Fruit fly (Drosophila melanogaster) whole organism, embryonic: ENCODE measurements around the gene CG14511.

Experiments
- Atf-2 ChIP-seq: fragments of 200-800 bp; sonication (Bioruptor generic); optimal IDR thresholded peaks from 2 replicates; lab custom pipeline; 2016; ENCODE audit warnings: missing biosample characterization, missing genetic modification characterization
- CG1024 ChIP-seq: fragments of 200-800 bp; sonication (Bioruptor generic); IDR thresholded peaks from 2 replicates; pipeline ENCODE4 v1.3.6; 2022; ENCODE audit warnings: missing biosample characterization, missing genetic modification characterization
- CG10274 ChIP-seq: fragments of 200-800 bp; sonication (Bioruptor generic); optimal IDR thresholded peaks from 3 replicates; lab custom pipeline; 2017; ENCODE audit warnings: missing biosample characterization, mild to moderate bottlenecking, missing genetic modification characterization
- CG10366 ChIP-seq: fragments of 200-800 bp; sonication (Bioruptor generic); IDR thresholded peaks from 2 replicates; pipeline ENCODE4 v1.3.6; 2022; ENCODE audit warnings: missing biosample characterization, missing genetic modification characterization
- CG11093 ChIP-seq: fragments of 200-800 bp; sonication (Bioruptor generic); IDR thresholded peaks from 3 replicates; pipeline ENCODE4 v1.3.6; 2022; ENCODE audit warnings: missing biosample characterization, missing genetic modification characterization
- CG11696 ChIP-seq: fragments of 200-800 bp; sonication (Bioruptor generic); IDR thresholded peaks from 2 replicates; pipeline ENCODE4 v1.3.6; 2022; ENCODE audit warnings: missing biosample characterization, missing genetic modification characterization
- CG11723 ChIP-seq: fragments of 200-800 bp; sonication (Bioruptor generic); optimal IDR thresholded peaks from 2 replicates; lab custom pipeline; 2017; ENCODE audit warnings: missing biosample characterization, mild to moderate bottlenecking, missing genetic modification characterization
- CG12071 ChIP-seq: fragments of 200-800 bp; sonication (Bioruptor generic); optimal IDR thresholded peaks from 3 replicates; lab custom pipeline; 2018; ENCODE audit warnings: missing biosample characterization, mild to moderate bottlenecking, missing genetic modification characterization
- CG12219 ChIP-seq: fragments of 200-800 bp; sonication (Bioruptor generic); optimal IDR thresholded peaks from 3 replicates; lab custom pipeline; 2018; ENCODE audit warnings: missing biosample characterization, mild to moderate bottlenecking, missing genetic modification characterization
- CG12659 ChIP-seq: fragments of 200-800 bp; sonication (Bioruptor generic); optimal IDR thresholded peaks from 3 replicates; lab custom pipeline; 2017; ENCODE audit warnings: mild to moderate bottlenecking, missing biosample characterization, missing genetic modification reagents, missing genetic modification characterization
- CG13424 ChIP-seq: fragments of 200-800 bp; sonication (Bioruptor generic); optimal IDR thresholded peaks from 2 replicates; lab custom pipeline; 2019; ENCODE audit warnings: missing biosample characterization, mild to moderate bottlenecking, missing genetic modification characterization, moderate library complexity
- CG15011 ChIP-seq: fragments of 200-800 bp; sonication (Bioruptor generic); optimal IDR thresholded peaks from 3 replicates; lab custom pipeline; 2018; ENCODE audit warnings: missing biosample characterization, mild to moderate bottlenecking, missing genetic modification characterization
- CG1602 ChIP-seq: fragments of 200-800 bp; sonication (Bioruptor generic); optimal IDR thresholded peaks from 3 replicates; lab custom pipeline; 2016; ENCODE audit warnings: missing biosample characterization, missing genetic modification characterization
- CG17359 ChIP-seq: fragments of 200-800 bp; sonication (Bioruptor generic); optimal IDR thresholded peaks from 3 replicates; lab custom pipeline; 2018; ENCODE audit warnings: missing biosample characterization, mild to moderate bottlenecking, missing genetic modification characterization, moderate library complexity
- CG31365 ChIP-seq: fragments of 200-800 bp; sonication (Bioruptor generic); optimal IDR thresholded peaks from 2 replicates; lab custom pipeline; 2018; ENCODE audit warnings: missing biosample characterization, mild to moderate bottlenecking, missing genetic modification characterization
- CG32532 ChIP-seq: fragments of 200-800 bp; sonication (Bioruptor generic); IDR thresholded peaks from 2 replicates; pipeline ENCODE4 v1.3.6; 2022; ENCODE audit warnings: missing biosample characterization, missing genetic modification characterization
- CG32772 ChIP-seq: fragments of 200-800 bp; sonication (Bioruptor generic); IDR thresholded peaks from 2 replicates; pipeline ENCODE4 v1.3.6; 2022; ENCODE audit warnings: missing biosample characterization, missing genetic modification characterization
- CG7357 ChIP-seq: fragments of 200-800 bp; sonication (Bioruptor generic); IDR thresholded peaks from 3 replicates; pipeline ENCODE4 v1.3.6; 2022; ENCODE audit warnings: missing biosample characterization, missing genetic modification characterization
- CG9215 ChIP-seq: fragments of 200-800 bp; sonication (Bioruptor generic); IDR thresholded peaks from 2 replicates; pipeline ENCODE4 v1.3.6; 2022; ENCODE audit warnings: missing biosample characterization, missing genetic modification characterization
- CG9437 ChIP-seq: fragments of 200-800 bp; sonication (Bioruptor generic); optimal IDR thresholded peaks from 2 replicates; lab custom pipeline; 2018; ENCODE audit warnings: missing biosample characterization, mild to moderate bottlenecking, missing genetic modification characterization
- CG9932 ChIP-seq: fragments of 200-800 bp; sonication (Bioruptor generic); IDR thresholded peaks from 2 replicates; pipeline ENCODE4 v1.3.6; 2022; ENCODE audit warnings: missing biosample characterization, missing genetic modification characterization
- D ChIP-seq, 2 experiments: fragments of 200-800 bp in 1 of 2; fragments of >200 bp in 1 of 2; sonication (Bioruptor generic) in 1 of 2; optimal IDR thresholded peaks; 2 replicates in 1 of 2; 3 replicates in 1 of 2; lab custom pipeline; 2017; ENCODE audit warnings: mild to moderate bottlenecking in 1 of 2, missing biosample characterization in 1 of 2, missing genetic modification characterization in 1 of 2, missing genetic modification reagents in 1 of 2
- Dek ChIP-seq: fragments of 200-800 bp; sonication (Bioruptor generic); optimal IDR thresholded peaks from 3 replicates; lab custom pipeline; 2019; ENCODE audit warnings: missing biosample characterization, mild to moderate bottlenecking, missing genetic modification characterization, moderate library complexity
- Ets65A ChIP-seq: fragments of 200-800 bp; sonication (Bioruptor generic); peaks from one replicate; lab custom pipeline; 2016; ENCODE audit warnings: missing biosample characterization, missing genetic modification characterization
- Lpt ChIP-seq: fragments of >200 bp; optimal IDR thresholded peaks from 2 replicates; lab custom pipeline; 2018; ENCODE audit warnings: missing biosample characterization, missing genetic modification characterization
- MBD-R2 ChIP-seq: fragments of 200-800 bp; sonication (Bioruptor generic); IDR thresholded peaks from 2 replicates; pipeline ENCODE4 v1.3.6; 2022; ENCODE audit warnings: missing biosample characterization, missing genetic modification characterization
- Max ChIP-seq: fragments of 200-800 bp; sonication (Bioruptor generic); optimal IDR thresholded peaks from 2 replicates; lab custom pipeline; 2016; ENCODE audit warnings: missing biosample characterization, mild to moderate bottlenecking, missing genetic modification characterization
- Meics ChIP-seq: fragments of 200-800 bp; sonication (Bioruptor generic); optimal IDR thresholded peaks from 2 replicates; lab custom pipeline; 2017; ENCODE audit warnings: missing biosample characterization, mild to moderate bottlenecking, missing genetic modification characterization
- NC2α ChIP-seq: fragments of 200-800 bp; sonication (Bioruptor generic); optimal IDR thresholded peaks from 2 replicates; lab custom pipeline; 2016; ENCODE audit warnings: missing biosample characterization, missing genetic modification characterization
- NK7.1 ChIP-seq: fragments of 200-800 bp; sonication (Bioruptor generic); optimal IDR thresholded peaks from 3 replicates; lab custom pipeline; 2016; ENCODE audit warnings: missing biosample characterization, missing genetic modification characterization
- Oaz ChIP-seq: fragments of 200-800 bp; sonication (Bioruptor generic); IDR thresholded peaks from 2 replicates; pipeline ENCODE4 v1.3.6; 2022; ENCODE audit warnings: missing biosample characterization, missing genetic modification characterization
- Ptx1 ChIP-seq: fragments of 200-800 bp; sonication (Bioruptor generic); IDR thresholded peaks from 2 replicates; pipeline ENCODE4 v1.3.6; 2022; ENCODE audit warnings: missing biosample characterization, missing genetic modification characterization
- Xbp1 ChIP-seq: fragments of 200-800 bp; sonication (Bioruptor generic); optimal IDR thresholded peaks from 3 replicates; lab custom pipeline; 2016; ENCODE audit warnings: missing biosample characterization, mild to moderate bottlenecking, missing genetic modification characterization
- amos ChIP-seq: fragments of 200-800 bp; sonication (Bioruptor generic); IDR thresholded peaks from 2 replicates; pipeline ENCODE4 v1.3.6; 2022; ENCODE audit warnings: missing biosample characterization, missing genetic modification characterization; ENCODE audit not compliant: partially characterized antibody
- cg ChIP-seq: fragments of 200-800 bp; sonication (Bioruptor generic); optimal IDR thresholded peaks from 3 replicates; lab custom pipeline; 2019; ENCODE audit warnings: missing biosample characterization, mild to moderate bottlenecking, missing genetic modification characterization, moderate library complexity
- croc ChIP-seq: fragments of 200-800 bp; sonication (Bioruptor generic); conservative IDR thresholded peaks from 3 replicates; pipeline ENCODE4 v1.3.6; 2022; ENCODE audit warnings: missing biosample characterization, missing genetic modification characterization
- dimm ChIP-seq: fragments of 200-800 bp; sonication (Bioruptor generic); IDR thresholded peaks from 2 replicates; pipeline ENCODE4 v1.3.6; 2022; ENCODE audit warnings: missing biosample characterization, missing genetic modification characterization
- fd96Cb ChIP-seq: fragments of 200-800 bp; sonication (Bioruptor generic); optimal IDR thresholded peaks from 2 replicates; lab custom pipeline; 2018; ENCODE audit warnings: missing biosample characterization, mild to moderate bottlenecking, missing genetic modification characterization, moderate library complexity
- inv ChIP-seq: fragments of 200-800 bp; sonication (Bioruptor generic); IDR thresholded peaks from 2 replicates; pipeline ENCODE4 v1.3.6; 2022; ENCODE audit warnings: missing biosample characterization, missing genetic modification characterization; ENCODE audit not compliant: partially characterized antibody
- jing ChIP-seq: fragments of 200-800 bp; sonication (Bioruptor generic); optimal IDR thresholded peaks from 2 replicates; lab custom pipeline; 2018; ENCODE audit warnings: missing biosample characterization, mild to moderate bottlenecking, missing genetic modification characterization
- kay ChIP-seq: fragments of 200-800 bp; sonication (Bioruptor generic); optimal IDR thresholded peaks from 2 replicates; lab custom pipeline; 2016; ENCODE audit warnings: missing biosample characterization, missing genetic modification characterization
- lov ChIP-seq, 2 experiments: fragments of 200-800 bp in 1 of 2; fragments of >200 bp in 1 of 2; sonication (Bioruptor generic) in 1 of 2; IDR thresholded peaks in 1 of 2; optimal IDR thresholded peaks in 1 of 2; 2 replicates in 1 of 2; 3 replicates in 1 of 2; pipeline versions ENCODE4 v1.3.6 to Lab custom; 2017 to 2022; ENCODE audit warnings: missing biosample characterization in 1 of 2, missing genetic modification characterization in 1 of 2
- oc ChIP-seq: fragments of 200-800 bp; sonication (Bioruptor generic); optimal IDR thresholded peaks from 2 replicates; lab custom pipeline; 2018; ENCODE audit warnings: missing biosample characterization, mild to moderate bottlenecking, missing genetic modification characterization, moderate library complexity
- odd ChIP-seq: fragments of 200-800 bp; sonication (Bioruptor generic); optimal IDR thresholded peaks from 2 replicates; lab custom pipeline; 2017; ENCODE audit warnings: missing biosample characterization, mild to moderate bottlenecking, missing genetic modification characterization
- pzg ChIP-seq: fragments of 200-800 bp; sonication (Bioruptor generic); optimal IDR thresholded peaks from 3 replicates; lab custom pipeline; 2018; ENCODE audit warnings: missing biosample characterization, mild to moderate bottlenecking, missing genetic modification characterization, moderate library complexity
- sima ChIP-seq: fragments of 200-800 bp; sonication (Bioruptor generic); optimal IDR thresholded peaks from 2 replicates; lab custom pipeline; 2016; ENCODE audit warnings: missing biosample characterization, missing genetic modification characterization
- sr ChIP-seq: fragments of 200-800 bp; sonication (Bioruptor generic); IDR thresholded peaks from 3 replicates; pipeline ENCODE4 v1.3.6; 2022; ENCODE audit warnings: missing biosample characterization, missing genetic modification characterization
- twi ChIP-seq: fragments of 200-800 bp; optimal IDR thresholded peaks from 2 replicates; lab custom pipeline; 2019; ENCODE audit warnings: missing biosample characterization, mild to moderate bottlenecking, missing genetic modification characterization, moderate library complexity
- unc-4 ChIP-seq: fragments of 200-800 bp; sonication (Bioruptor generic); IDR thresholded peaks from 2 replicates; pipeline ENCODE4 v1.3.6; 2022; ENCODE audit warnings: missing biosample characterization, missing genetic modification characterization; ENCODE audit not compliant: partially characterized antibody
- zen ChIP-seq: fragments of 200-800 bp; sonication (Bioruptor generic); optimal IDR thresholded peaks from 3 replicates; lab custom pipeline; 2018; ENCODE audit warnings: missing biosample characterization, mild to moderate bottlenecking, missing genetic modification characterization, moderate library complexity

Gene CG14511

DNA sequence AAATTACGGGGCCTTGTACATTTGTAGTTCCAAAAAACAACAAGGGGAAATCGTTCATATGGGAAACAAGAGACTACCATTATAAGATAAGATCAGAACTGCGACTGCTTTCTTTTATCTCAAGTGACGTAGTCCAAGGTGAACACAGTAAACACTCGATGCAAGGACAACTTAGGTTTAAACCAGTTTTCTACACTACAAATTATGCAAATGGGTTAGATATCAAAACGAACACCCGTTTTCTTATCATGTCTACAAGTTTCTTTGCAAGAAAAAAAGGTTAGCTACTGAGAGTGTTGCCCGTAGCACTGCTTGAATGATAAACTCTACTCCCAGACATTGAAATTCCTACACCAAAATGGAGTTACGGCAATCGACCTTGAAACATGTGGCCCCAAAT is 22.6 kb downstream of the CG14511 start (continued):
- no peak for TF ChIP-seq Lpt (GFP tag; lab: Kevin White, UChicago)
- TF ChIP-seq CG31365 (tag; lab: Kevin White, UChicago) = peak; percentile 89
- peak; percentile 29 for TF ChIP-seq Atf-2 (GFP tag; lab: Kevin White, UChicago)
- peak; percentile 44; the same call in 1 of the 3 replicates for TF ChIP-seq sr (GFP tag; lab: Robert Waterston, UW)
- peak; percentile 29 for TF ChIP-seq twi (tag; lab: Kevin White, UChicago)
- no peak for TF ChIP-seq kay (GFP tag; lab: Kevin White, UChicago)
- TF ChIP-seq CG32772 (GFP tag; lab: Robert Waterston, UW) = peak; percentile 75
- peak; percentile 58 for TF ChIP-seq MBD-R2
- no peak for TF ChIP-seq lov (optimal IDR thresholded peaks at IDR 0.05; lab: Kevin White, UChicago)
- TF ChIP-seq lov (GFP tag; IDR thresholded peaks at IDR 0.05; lab: Robert Waterston, UW) = peak; percentile 86
- peak; percentile 52 for TF ChIP-seq CG17359 (tag; lab: Kevin White, UChicago)
- peak; percentile 63; the same call in 1 of the 3 replicates for TF ChIP-seq CG7357 (GFP tag; lab: Robert Waterston, UW)
- TF ChIP-seq CG32532 (GFP tag; lab: Robert Waterston, UW) = peak; percentile 78
- TF ChIP-seq pzg (GFP tag; lab: Kevin White, UChicago) = no peak
- no peak for TF ChIP-seq CG15011 (GFP tag; lab: Kevin White, UChicago)
- TF ChIP-seq CG9932 (GFP tag; lab: Robert Waterston, UW) = peak; percentile 74
- TF ChIP-seq CG11093 = peak; percentile 64; the same call in 2 of the 3 replicates
- no peak for TF ChIP-seq CG11723 (GFP tag; lab: Kevin White, UChicago)
- peak; percentile 79 for TF ChIP-seq CG10366
- peak; percentile 68 for TF ChIP-seq CG1024 (GFP tag; lab: Robert Waterston, UW)
- TF ChIP-seq amos (GFP tag; lab: Robert Waterston, UW) = no peak
- TF ChIP-seq CG11696 (GFP tag; lab: Robert Waterston, UW) = 0 out of 2 replicates have a peak, but pooled peaks have one; percentile 20
- peak; percentile 10 for TF ChIP-seq CG10274 (GFP tag; lab: Kevin White, UChicago)
- TF ChIP-seq CG12071 (GFP tag; lab: Kevin White, UChicago) = peak; percentile 28
- no peak for TF ChIP-seq cg (GFP tag; lab: Kevin White, UChicago)
- TF ChIP-seq sima = no peak
- peak; percentile 56 for TF ChIP-seq CG9215 (GFP tag; lab: Robert Waterston, UW)
- TF ChIP-seq Meics = peak; percentile 38
- no peak for TF ChIP-seq CG9437 (GFP tag; lab: Kevin White, UChicago)
- peak; percentile 67 for TF ChIP-seq fd96Cb (tag; lab: Kevin White, UChicago)
- peak; percentile 94 for TF ChIP-seq Ets65A (GFP tag; lab: Kevin White, UChicago)
- peak; percentile 5 for TF ChIP-seq NK7.1 (GFP tag; lab: Kevin White, UChicago)
- peak; percentile 53 for TF ChIP-seq CG13424 (tag; lab: Kevin White, UChicago)
- peak; percentile 65 for TF ChIP-seq CG12219 (GFP tag; lab: Kevin White, UChicago)
- TF ChIP-seq CG12659 = peak; percentile 20
- peak; percentile 60 for TF ChIP-seq zen
- TF ChIP-seq Max = no peak
- TF ChIP-seq Oaz = peak; percentile 29; the same call in 1 of the 2 replicates
- TF ChIP-seq oc (tag; lab: Kevin White, UChicago) = no peak
- TF ChIP-seq unc-4 (GFP tag; lab: Robert Waterston, UW) = no peak
- peak; percentile 81 for TF ChIP-seq Ptx1
- TF ChIP-seq Dek = peak; percentile 32
- TF ChIP-seq jing (GFP tag; lab: Kevin White, UChicago) = no peak
- 0 out of 2 replicates have a peak, but pooled peaks have one; percentile 28 for TF ChIP-seq dimm (GFP tag; lab: Robert Waterston, UW)
- no peak for TF ChIP-seq inv (GFP tag; lab: Robert Waterston, UW)
- no peak for TF ChIP-seq D (optimal IDR thresholded peaks at IDR 0.05; lab: Kevin White, UChicago)
- TF ChIP-seq D (GFP tag; optimal IDR thresholded peaks at IDR 0.05; lab: Kevin White, UChicago) = peak; percentile 52
- TF ChIP-seq croc (GFP tag; lab: Robert Waterston, UW) = peak; percentile 51; the same call in 2 of the 3 replicates
- TF ChIP-seq CG1602 = peak; percentile 57
- TF ChIP-seq Xbp1 = peak; percentile 64
- no peak for TF ChIP-seq NC2α (GFP tag; lab: Kevin White, UChicago)
- TF ChIP-seq odd (GFP tag; lab: Kevin White, UChicago) = no peak
